4 fruit fly cellular contexts compared by ENCODE assay signal in genomic region chr3L:3253631-3254030, dm6.
TF ChIP-seq lines count a peak whose summit lies in the region.

No protein-coding gene starts in this region.

- no peak for TF ChIP-seq CTCF in whole organism, embryonic (GFP tag; optimal IDR thresholded peaks at IDR 0.05; lab: Kevin White, UChicago)

TF ChIP-seq in whole organism, embryonic, 481 proteins besides CTCF, POLR2A, EP300 and RAD21:
- TF ChIP-seq cwo (GFP tag; optimal IDR thresholded peaks at IDR 0.05; lab: Kevin White, UChicago): peak; percentile 86
- 0 out of 4 replicates have a peak, but pooled peaks have one; percentile 46 for TF ChIP-seq chinmo (GFP tag; IDR thresholded peaks at IDR 0.05; lab: Robert Waterston, UW; ENCODE audit: partially characterized antibody)
- TF ChIP-seq crol (GFP tag; IDR thresholded peaks at IDR 0.05; lab: Robert Waterston, UW): peak; percentile 55
- TF ChIP-seq CG6654 (GFP tag; optimal IDR thresholded peaks at IDR 0.05; lab: Kevin White, UChicago): no peak
- TF ChIP-seq CG11247 (GFP tag; IDR thresholded peaks at IDR 0.05; lab: Robert Waterston, UW): peak; percentile 35; the same call in 1 of the 2 replicates
- peak; percentile 52 for TF ChIP-seq pros (GFP tag; optimal IDR thresholded peaks at IDR 0.05; lab: Kevin White, UChicago)
- no peak for TF ChIP-seq Camta (GFP tag; optimal IDR thresholded peaks at IDR 0.05; lab: Kevin White, UChicago)
- peak; percentile 69 for TF ChIP-seq vvl (GFP tag; IDR thresholded peaks at IDR 0.05; lab: Robert Waterston, UW)
- TF ChIP-seq ci (GFP tag; IDR thresholded peaks at IDR 0.05; lab: Robert Waterston, UW): 0 out of 3 replicates have a peak, but pooled peaks have one; percentile 10
- TF ChIP-seq ken (GFP tag; IDR thresholded peaks at IDR 0.05; lab: Robert Waterston, UW): 0 out of 3 replicates have a peak, but pooled peaks have one; percentile 8
- no peak for TF ChIP-seq Bteb2 (GFP tag; optimal IDR thresholded peaks at IDR 0.05; lab: Kevin White, UChicago)
- TF ChIP-seq ase (GFP tag; IDR thresholded peaks at IDR 0.05; lab: Robert Waterston, UW): 0 out of 3 replicates have a peak, but pooled peaks have one; percentile 10
- no peak for TF ChIP-seq knrl (GFP tag; IDR thresholded peaks at IDR 0.05; lab: Robert Waterston, UW; ENCODE audit: partially characterized antibody)
- TF ChIP-seq Deaf1 (tag; optimal IDR thresholded peaks at IDR 0.05; lab: Kevin White, UChicago): peak; percentile 34

TF ChIP-seq in whole organism, prepupa, 60 proteins besides CTCF, POLR2A, EP300 and RAD21:
- TF ChIP-seq Eip78C (GFP tag; lab: Kevin White, UChicago): peak; percentile 12
- peak; percentile 9 for TF ChIP-seq CG32006 (GFP tag; optimal IDR thresholded peaks at IDR 0.05; lab: Kevin White, UChicago)
- peak; percentile 27 for TF ChIP-seq dsx (GFP tag; optimal IDR thresholded peaks at IDR 0.05; lab: Kevin White, UChicago; ENCODE audit: poor library complexity, severe bottlenecking)
- TF ChIP-seq CG6854 (GFP tag; optimal IDR thresholded peaks at IDR 0.05; lab: Kevin White, UChicago): no peak
- peak; percentile 13 for TF ChIP-seq Met (GFP tag; optimal IDR thresholded peaks at IDR 0.05; lab: Kevin White, UChicago)
- TF ChIP-seq Hr39 (GFP tag; optimal IDR thresholded peaks at IDR 0.05; lab: Kevin White, UChicago): peak; percentile 4
- TF ChIP-seq acj6 (GFP tag; optimal IDR thresholded peaks at IDR 0.05; lab: Kevin White, UChicago): no peak
- TF ChIP-seq ss (GFP tag; optimal IDR thresholded peaks at IDR 0.05; lab: Kevin White, UChicago): peak in 1 of 2 experiments; percentile 9
- TF ChIP-seq pdm3 (GFP tag; optimal IDR thresholded peaks at IDR 0.05; lab: Kevin White, UChicago): peak; percentile 9
- peak; percentile 5 for TF ChIP-seq lz (GFP tag; optimal IDR thresholded peaks at IDR 0.05; lab: Kevin White, UChicago)
TF ChIP-seq in whole organism, prepupa: peak in this region for 8.

TF ChIP-seq in whole organism, pupa, 21 proteins besides CTCF, POLR2A, EP300 and RAD21:
- TF ChIP-seq CG8301 (tag; optimal IDR thresholded peaks at IDR 0.05; lab: Kevin White, UChicago): no peak
- TF ChIP-seq CG4496 (GFP tag; IDR thresholded peaks at IDR 0.05; lab: Robert Waterston, UW): no peak; the same call in 2 of the 3 replicates
- peak; percentile 68 for TF ChIP-seq CG13204 (GFP tag; optimal IDR thresholded peaks at IDR 0.05; lab: Kevin White, UChicago)
- no peak for TF ChIP-seq CG8159 (tag; optimal IDR thresholded peaks at IDR 0.05; lab: Kevin White, UChicago)
- no peak for TF ChIP-seq D1 (tag; optimal IDR thresholded peaks at IDR 0.05; lab: Kevin White, UChicago)
- no peak for TF ChIP-seq Pif1B (GFP tag; optimal IDR thresholded peaks at IDR 0.05; lab: Kevin White, UChicago)
- no peak for TF ChIP-seq CG12605 (GFP tag; IDR thresholded peaks at IDR 0.05; lab: Robert Waterston, UW)
- TF ChIP-seq gl (tag; optimal IDR thresholded peaks at IDR 0.05; lab: Kevin White, UChicago): no peak
- no peak for TF ChIP-seq CG32121 (GFP tag; IDR thresholded peaks at IDR 0.05; lab: Robert Waterston, UW)
- peak; percentile 12; the same call in 1 of the 2 replicates for TF ChIP-seq Ets98B (GFP tag; IDR thresholded peaks at IDR 0.05; lab: Robert Waterston, UW)
- no peak for TF ChIP-seq CG10348 (GFP tag; IDR thresholded peaks at IDR 0.05; lab: Robert Waterston, UW)

TF ChIP-seq in whole organism, wandering third instar larva, 38 proteins besides CTCF, POLR2A, EP300 and RAD21:
- TF ChIP-seq Vsx2 (GFP tag; optimal IDR thresholded peaks at IDR 0.05; lab: Kevin White, UChicago; ENCODE audit: partially characterized antibody): peak; percentile 59
- peak; percentile 55 for TF ChIP-seq Dif (GFP tag; optimal IDR thresholded peaks at IDR 0.05; lab: Kevin White, UChicago; ENCODE audit: partially characterized antibody)
- no peak for TF ChIP-seq rgr (GFP tag; optimal IDR thresholded peaks at IDR 0.05; lab: Kevin White, UChicago)
- TF ChIP-seq OdsH (GFP tag; optimal IDR thresholded peaks at IDR 0.05; lab: Kevin White, UChicago): no peak
- no peak for TF ChIP-seq brk (GFP tag; optimal IDR thresholded peaks at IDR 0.05; lab: Kevin White, UChicago)
- peak in 1 of 2 experiments; percentile 25 for TF ChIP-seq dl (GFP tag; optimal IDR thresholded peaks at IDR 0.05; lab: Kevin White, UChicago; ENCODE audit: insufficient read depth in 1 of 2, partially characterized antibody in 2 of 2)
- TF ChIP-seq woc (GFP tag; optimal IDR thresholded peaks at IDR 0.05; lab: Kevin White, UChicago): peak; percentile 62
- TF ChIP-seq jim (GFP tag; optimal IDR thresholded peaks at IDR 0.05; lab: Kevin White, UChicago): no peak
- no peak for TF ChIP-seq N (GFP tag; optimal IDR thresholded peaks at IDR 0.05; lab: Kevin White, UChicago)
- TF ChIP-seq CrebA (GFP tag; optimal IDR thresholded peaks at IDR 0.05; lab: Kevin White, UChicago; ENCODE audit: borderline replicate concordance): no peak
- no peak for TF ChIP-seq sage (GFP tag; optimal IDR thresholded peaks at IDR 0.05; lab: Kevin White, UChicago)

Comparison
In these comparisons a context has a peak if more than half of its experiments do, and no peak if none do; other contexts are left out.
1. Of the 7 proteins assayed by ChIP-seq in both whole organism, embryonic and whole organism, prepupa: peak only in whole organism, embryonic: none; only in whole organism, prepupa: Hr39; in both: none; in neither: 6.